Worm (Caenorhabditis elegans) whole organism, midembryonic: ENCODE measurements around the gene nlp-22.

Source experiments
- T22C8.4 ChIP-seq: fragments of 200-800 bp; sonication (Bioruptor generic); IDR thresholded peaks from 2 replicates; pipeline ENCODE4 v1.3.6; 2022; ENCODE audit warnings: missing genetic modification characterization, missing compliant biosample characterization
- flt-1 ChIP-seq: fragments of 200-800 bp; sonication (Bioruptor generic); IDR thresholded peaks from 2 replicates; pipeline ENCODE4 v1.3.6; 2022; ENCODE audit warnings: missing genetic modification characterization, missing compliant biosample characterization
- klf-2 ChIP-seq: fragments of 200-800 bp; sonication (Bioruptor generic); conservative IDR thresholded peaks from 2 replicates; pipeline ENCODE4 v1.3.6; 2022; ENCODE audit warnings: missing genetic modification reagents, missing genetic modification characterization, missing compliant biosample characterization
- med-1 ChIP-seq: sonication (generic microtip); optimal IDR thresholded peaks from 2 replicates; lab custom pipeline; 2017; ENCODE audit warnings: missing genetic modification characterization, mild to moderate bottlenecking, missing compliant biosample characterization, antibody characterized with exemption, missing genetic modification reagents; ENCODE audit not compliant: insufficient read depth
- ref-1 ChIP-seq: fragments of 200-800 bp; sonication (Bioruptor generic); conservative IDR thresholded peaks from 2 replicates; pipeline ENCODE4 v1.3.6; 2022; ENCODE audit warnings: missing genetic modification reagents, missing genetic modification characterization, missing compliant biosample characterization
- tab-1 ChIP-seq: fragments of 200-800 bp; sonication (Bioruptor generic); IDR thresholded peaks from 2 replicates; pipeline ENCODE4 v1.3.6; 2022; ENCODE audit warnings: missing genetic modification characterization, missing compliant biosample characterization
- ztf-23 ChIP-seq: fragments of 200-800 bp; sonication (Bioruptor generic); IDR thresholded peaks from 2 replicates; pipeline ENCODE4 v1.3.6; 2022; ENCODE audit warnings: missing genetic modification reagents, missing genetic modification characterization, missing compliant biosample characterization
- ztf-29 ChIP-seq: fragments of 200-800 bp; sonication (Bioruptor generic); IDR thresholded peaks from 2 replicates; pipeline ENCODE4 v1.3.6; 2022; ENCODE audit warnings: missing genetic modification reagents, missing genetic modification characterization, missing compliant biosample characterization

ce11 chrX:2335384-2335783 is 6.5 kb downstream of the nlp-22 start, which contains the start of gene T01B6.1:
- TF ChIP-seq T22C8.4 (no peak), klf-2 (GFP tag; lab: Robert Waterston, UW) (no peak), ztf-23 (no peak), med-1 (GFP tag; lab: Kevin White, UChicago) (no peak), ztf-29 (GFP tag; lab: Robert Waterston, UW) (no peak), ref-1 (no peak), flt-1 (GFP tag; lab: Robert Waterston, UW) (no peak), tab-1 (no peak)
